Worm (Caenorhabditis elegans): ENCODE data around the gene skr-20.

skr-20 gene

ce11 chrX:13250163-13250562 is 26.8 kb upstream of the skr-20 start (continued):
- TF ChIP-seq tag-97 (GFP tag; IDR thresholded peaks at IDR 0.05) (no peak), mxl-2 (GFP tag; conservative IDR thresholded peaks at IDR 0.05) (no peak), set-16 (GFP tag; IDR thresholded peaks at IDR 0.05) (no peak), php-3 (GFP tag; IDR thresholded peaks at IDR 0.05) (0 out of 2 replicates have a peak, but pooled peaks have one; percentile 44), D1046.2 (GFP tag; IDR thresholded peaks at IDR 0.05) (no peak), ceh-62 (tag; optimal IDR thresholded peaks at IDR 0.05) (no peak), pha-4 (GFP tag; IDR thresholded peaks at IDR 0.05) (no peak), pha-4 (tag; optimal IDR thresholded peaks at IDR 0.05) (peak; percentile 68), hmg-1.1 (GFP tag; IDR thresholded peaks at IDR 0.05) (peak; percentile 34; the same call in 1 of the 2 replicates), pqm-1 (tag; optimal IDR thresholded peaks at IDR 0.05) (peak; percentile 66)

- peak in 1 of 2 experiments; percentile 97 for TF ChIP-seq unc-62 (GFP tag; optimal IDR thresholded peaks at IDR 0.05 in 1 of 2)
- TF ChIP-seq unc-62 (tag; optimal IDR thresholded peaks at IDR 0.05) = no peak
- no peak for TF ChIP-seq duxl-1 (tag; optimal IDR thresholded peaks at IDR 0.05; ENCODE audit: poor library complexity)
- TF ChIP-seq unc-130 (GFP tag; optimal IDR thresholded peaks at IDR 0.05) = no peak
- peak; percentile 23 for TF ChIP-seq aha-1 (tag)
- TF ChIP-seq skn-1 (tag; optimal IDR thresholded peaks at IDR 0.05) = no peak
- no peak for TF ChIP-seq ZK337.2 (GFP tag; IDR thresholded peaks at IDR 0.05)
- TF ChIP-seq R02D3.7 (tag; optimal IDR thresholded peaks at IDR 0.05) = no peak
- no peak for TF ChIP-seq sdz-12 (GFP tag; optimal IDR thresholded peaks at IDR 0.05)
- TF ChIP-seq mxl-3 (GFP tag; optimal IDR thresholded peaks at IDR 0.05) = peak; percentile 15
- TF ChIP-seq ctbp-1 (GFP tag; IDR thresholded peaks at IDR 0.05) = no peak
These were observed 25.8 kb upstream of the skr-20 start for ce11 chrX:13249102-13249501.

- TF ChIP-seq nhr-25 (tag; optimal IDR thresholded peaks at IDR 0.05; ENCODE audit: borderline replicate concordance, insufficient read depth) (no peak), aha-1 (tag) (peak; percentile 11)
These were observed 24.9 kb upstream of the skr-20 start, which contains the start of gene K08H2.7 for ce11 chrX:13248265-13248664. Gene K08H2.7, minus strand, starts transcription at chrX:13248437.

ce11 chrX:13247614-13248013 is 24.3 kb upstream of the skr-20 start:
- no peak for TF ChIP-seq dmd-8 (GFP tag; IDR thresholded peaks at IDR 0.05)
- no peak for TF ChIP-seq mes-2 (tag; optimal IDR thresholded peaks at IDR 0.05; ENCODE audit: poor library complexity, severe bottlenecking)
- peak; percentile 54 for TF ChIP-seq hlh-11 (tag; optimal IDR thresholded peaks at IDR 0.05)
- TF ChIP-seq lin-29 (GFP tag; IDR thresholded peaks at IDR 0.05) = no peak
- TF ChIP-seq rbr-2 (tag; optimal IDR thresholded peaks at IDR 0.05) = no peak
- no peak for TF ChIP-seq saeg-2 (GFP tag; IDR thresholded peaks at IDR 0.05)
- TF ChIP-seq hlh-30 (tag; optimal IDR thresholded peaks at IDR 0.05; ENCODE audit: insufficient read depth) = peak; percentile 39
- TF ChIP-seq lir-3 (tag; optimal IDR thresholded peaks at IDR 0.05) = no peak
- TF ChIP-seq hmg-1.1 (GFP tag; IDR thresholded peaks at IDR 0.05) = no peak
- TF ChIP-seq dve-1 (tag; optimal IDR thresholded peaks at IDR 0.05; ENCODE audit: insufficient read depth) = peak; percentile 61
- no peak for TF ChIP-seq jun-1 (tag; optimal IDR thresholded peaks at IDR 0.05)
- TF ChIP-seq F44E2.7 (GFP tag; IDR thresholded peaks at IDR 0.05) = no peak
- no peak for TF ChIP-seq ctbp-1 (GFP tag; IDR thresholded peaks at IDR 0.05)
- no peak for TF ChIP-seq daf-16 (GFP tag; optimal IDR thresholded peaks at IDR 0.05)
- peak; percentile 74 for TF ChIP-seq daf-16 (tag; optimal IDR thresholded peaks at IDR 0.05)
- TF ChIP-seq snpc-4 (tag; optimal IDR thresholded peaks at IDR 0.05) = no peak
- TF ChIP-seq nhr-77 (tag; optimal IDR thresholded peaks at IDR 0.05) = peak; percentile 1
- TF ChIP-seq nhr-10 (tag; optimal IDR thresholded peaks at IDR 0.05) = no peak
- TF ChIP-seq zip-2 (tag; optimal IDR thresholded peaks at IDR 0.05) = no peak
- no peak for TF ChIP-seq daf-8 (GFP tag; IDR thresholded peaks at IDR 0.05)
- no peak for TF ChIP-seq T26A8.4 (GFP tag; IDR thresholded peaks at IDR 0.05)
- TF ChIP-seq sdz-12 (GFP tag; optimal IDR thresholded peaks at IDR 0.05) = no peak
- no peak for TF ChIP-seq mdl-1 (tag; optimal IDR thresholded peaks at IDR 0.05)
- TF ChIP-seq dmd-6 (GFP tag; IDR thresholded peaks at IDR 0.05) = peak; percentile 74
- TF ChIP-seq fkh-10 (GFP tag; optimal IDR thresholded peaks at IDR 0.05) = no peak
- TF ChIP-seq nhr-11 (tag; optimal IDR thresholded peaks at IDR 0.05) = no peak
- no peak for TF ChIP-seq nhr-111 (GFP tag; optimal IDR thresholded peaks at IDR 0.05)
- no peak for TF ChIP-seq cey-2 (tag; optimal IDR thresholded peaks at IDR 0.05; ENCODE audit: borderline replicate concordance, insufficient read depth)
- TF ChIP-seq lin-15B (tag; optimal IDR thresholded peaks at IDR 0.05) = no peak

Data from whole organism, L4 larva.